Worm (Caenorhabditis elegans) whole organism, L2 larva: ENCODE measurements around the gene K08F9.4.

Source experiments
- blmp-1 ChIP-seq: sonication (generic microtip); optimal IDR thresholded peaks from 2 replicates; lab custom pipeline; 2017; ENCODE audit warnings: missing genetic modification characterization, mild to moderate bottlenecking, missing compliant biosample characterization, antibody characterized with exemption, moderate library complexity; ENCODE audit not compliant: insufficient read depth
- fos-1 ChIP-seq: fragments of 150-350 bp; optimal IDR thresholded peaks from 2 replicates; lab custom pipeline; 2014; ENCODE audit warnings: missing biosample characterization, missing genetic modification characterization
- lsy-2 ChIP-seq, 2 experiments: fragments of 150-350 bp in 1 of 2; sonication (generic microtip) in 1 of 2; optimal IDR thresholded peaks; 2 replicates each; lab custom pipeline; 2014 to 2017; ENCODE audit warnings: missing biosample characterization in 2 of 2, missing genetic modification characterization in 2 of 2
- mdl-1 ChIP-seq, 2 experiments: fragments of 150-350 bp in 1 of 2; sonication (generic microtip) in 1 of 2; optimal IDR thresholded peaks; 2 replicates each; lab custom pipeline; 2017; ENCODE audit warnings: missing biosample characterization in 2 of 2, missing genetic modification characterization in 2 of 2
- snpc-4 ChIP-seq: fragments of 150-350 bp; optimal IDR thresholded peaks from 2 replicates; lab custom pipeline; 2014; ENCODE audit warnings: missing biosample characterization, missing genetic modification characterization
- unc-39 ChIP-seq: fragments of 150-350 bp; optimal IDR thresholded peaks from 2 replicates; lab custom pipeline; 2014; ENCODE audit warnings: missing biosample characterization, missing genetic modification characterization
- unc-55 ChIP-seq: fragments of 150-350 bp; sonication (generic microtip); optimal IDR thresholded peaks from 3 replicates; lab custom pipeline; 2014; ENCODE audit warnings: missing biosample characterization, missing genetic modification reagents, missing genetic modification characterization
- zag-1 ChIP-seq: fragments of 150-350 bp; optimal IDR thresholded peaks from 2 replicates; lab custom pipeline; 2014; ENCODE audit warnings: missing biosample characterization, missing genetic modification characterization
- ztf-11 ChIP-seq: sonication (generic microtip); optimal IDR thresholded peaks from 2 replicates; lab custom pipeline; 2017; ENCODE audit warnings: missing biosample characterization, missing genetic modification characterization

ce11 chrV:15182407-15182806 is 38.6 kb downstream of the K08F9.4 start, which contains the start of gene fbxa-84:
- peak; percentile 67 for TF ChIP-seq fos-1 (tag; lab: Kevin White, UChicago)
- no peak for TF ChIP-seq mdl-1 (tag; optimal IDR thresholded peaks at IDR 0.05; lab: Kevin White, UChicago)
- no peak for TF ChIP-seq unc-39 (tag; lab: Kevin White, UChicago)
- TF ChIP-seq snpc-4 (tag; lab: Kevin White, UChicago): no peak
- TF ChIP-seq ztf-11 (tag; lab: Kevin White, UChicago): no peak
- no peak for TF ChIP-seq lsy-2 (tag; optimal IDR thresholded peaks at IDR 0.05; lab: Kevin White, UChicago)
- TF ChIP-seq zag-1 (tag; lab: Kevin White, UChicago): no peak
- no peak for TF ChIP-seq unc-55 (GFP tag; lab: Kevin White, UChicago)
- TF ChIP-seq blmp-1: no peak
